Fruit fly (Drosophila melanogaster) whole organism, pupa: Measurements from ENCODE around the gene mew.

ENCODE experiments used
- CG10348 ChIP-seq: fragments of 200-800 bp; sonication (Bioruptor generic); IDR thresholded peaks from 2 replicates; pipeline ENCODE4 v1.3.6; 2022; ENCODE audit warnings: missing biosample characterization, missing genetic modification characterization
- CG12605 ChIP-seq: fragments of 200-800 bp; sonication (Bioruptor generic); IDR thresholded peaks from 2 replicates; pipeline ENCODE4 v1.3.6; 2022; ENCODE audit warnings: missing biosample characterization, missing genetic modification characterization
- CG13204 ChIP-seq: fragments of 200-800 bp; sonication (Bioruptor generic); optimal IDR thresholded peaks from 2 replicates; lab custom pipeline; 2018; ENCODE audit warnings: missing biosample characterization, mild to moderate bottlenecking, missing genetic modification characterization, moderate library complexity
- CG14655 ChIP-seq: fragments of 200-800 bp; sonication (Bioruptor generic); optimal IDR thresholded peaks from 3 replicates; lab custom pipeline; 2017; ENCODE audit warnings: mild to moderate bottlenecking, missing biosample characterization, missing genetic modification reagents, missing genetic modification characterization
- CG15710 ChIP-seq: fragments of 200-800 bp; sonication (Bioruptor generic); optimal IDR thresholded peaks from 2 replicates; lab custom pipeline; 2018; ENCODE audit warnings: missing biosample characterization, mild to moderate bottlenecking, missing genetic modification characterization, moderate library complexity
- CG17806 ChIP-seq: fragments of 200-800 bp; sonication (Bioruptor generic); optimal IDR thresholded peaks from 2 replicates; lab custom pipeline; 2018; ENCODE audit warnings: missing biosample characterization, mild to moderate bottlenecking, missing genetic modification characterization, moderate library complexity
- CG32121 ChIP-seq: fragments of 200-800 bp; sonication (Bioruptor generic); IDR thresholded peaks from 2 replicates; pipeline ENCODE4 v1.3.6; 2022; ENCODE audit warnings: missing biosample characterization, missing genetic modification characterization
- CG34367 ChIP-seq: fragments of 200-800 bp; sonication (Bioruptor generic); optimal IDR thresholded peaks from 2 replicates; lab custom pipeline; 2018; ENCODE audit warnings: missing biosample characterization, mild to moderate bottlenecking, missing genetic modification characterization
- CG4496 ChIP-seq: fragments of 200-800 bp; sonication (Bioruptor generic); IDR thresholded peaks from 3 replicates; pipeline ENCODE4 v1.3.6; 2022; ENCODE audit warnings: missing biosample characterization, missing genetic modification characterization
- CG8159 ChIP-seq: fragments of 200-800 bp; sonication (Bioruptor generic); optimal IDR thresholded peaks from 3 replicates; lab custom pipeline; 2018; ENCODE audit warnings: missing biosample characterization, mild to moderate bottlenecking, missing genetic modification characterization, moderate library complexity
- CG8301 ChIP-seq: fragments of 200-800 bp; sonication (Bioruptor generic); optimal IDR thresholded peaks from 2 replicates; lab custom pipeline; 2018; ENCODE audit warnings: missing biosample characterization, mild to moderate bottlenecking, missing genetic modification characterization
- CG9948 ChIP-seq: fragments of 200-800 bp; sonication (Bioruptor generic); optimal IDR thresholded peaks from 2 replicates; lab custom pipeline; 2018; ENCODE audit warnings: missing biosample characterization, mild to moderate bottlenecking, missing genetic modification characterization, moderate library complexity
- D1 ChIP-seq: fragments of 200-800 bp; sonication (Bioruptor generic); optimal IDR thresholded peaks from 2 replicates; lab custom pipeline; 2018; ENCODE audit warnings: missing biosample characterization, mild to moderate bottlenecking, missing genetic modification characterization, moderate library complexity
- EcR ChIP-seq: fragments of 200-800 bp; sonication (Bioruptor generic); optimal IDR thresholded peaks from 3 replicates; lab custom pipeline; 2019; ENCODE audit warnings: missing biosample characterization, missing genetic modification characterization, mild to moderate bottlenecking, moderate library complexity, missing genetic modification reagents
- Ets98B ChIP-seq: fragments of 200-800 bp; sonication (Bioruptor generic); IDR thresholded peaks from 2 replicates; pipeline ENCODE4 v1.3.6; 2022; ENCODE audit warnings: missing biosample characterization, missing genetic modification characterization
- Pif1A ChIP-seq: fragments of 200-800 bp; sonication (Bioruptor generic); optimal IDR thresholded peaks from 3 replicates; lab custom pipeline; 2016; ENCODE audit warnings: missing biosample characterization, missing genetic modification characterization
- Pif1B ChIP-seq: fragments of 200-800 bp; sonication (Bioruptor generic); optimal IDR thresholded peaks from 3 replicates; lab custom pipeline; 2016; ENCODE audit warnings: missing biosample characterization, missing genetic modification characterization
- Snoo ChIP-seq: fragments of 200-800 bp; sonication (Bioruptor generic); optimal IDR thresholded peaks from 3 replicates; lab custom pipeline; 2017; ENCODE audit warnings: missing biosample characterization, mild to moderate bottlenecking, missing genetic modification characterization, inconsistent platforms
- fd96Ca ChIP-seq: fragments of 200-800 bp; sonication (Bioruptor generic); IDR thresholded peaks from 3 replicates; pipeline ENCODE4 v1.3.6; 2022; ENCODE audit warnings: missing biosample characterization, missing genetic modification characterization
- gl ChIP-seq: fragments of 200-800 bp; sonication (Bioruptor generic); optimal IDR thresholded peaks from 2 replicates; lab custom pipeline; 2018; ENCODE audit warnings: missing biosample characterization, mild to moderate bottlenecking, missing genetic modification characterization
- rn ChIP-seq: fragments of 200-800 bp; sonication (Bioruptor generic); IDR thresholded peaks from 2 replicates; pipeline ENCODE4 v1.3.6; 2022; ENCODE audit warnings: missing biosample characterization, missing genetic modification characterization

mew gene

DNA sequence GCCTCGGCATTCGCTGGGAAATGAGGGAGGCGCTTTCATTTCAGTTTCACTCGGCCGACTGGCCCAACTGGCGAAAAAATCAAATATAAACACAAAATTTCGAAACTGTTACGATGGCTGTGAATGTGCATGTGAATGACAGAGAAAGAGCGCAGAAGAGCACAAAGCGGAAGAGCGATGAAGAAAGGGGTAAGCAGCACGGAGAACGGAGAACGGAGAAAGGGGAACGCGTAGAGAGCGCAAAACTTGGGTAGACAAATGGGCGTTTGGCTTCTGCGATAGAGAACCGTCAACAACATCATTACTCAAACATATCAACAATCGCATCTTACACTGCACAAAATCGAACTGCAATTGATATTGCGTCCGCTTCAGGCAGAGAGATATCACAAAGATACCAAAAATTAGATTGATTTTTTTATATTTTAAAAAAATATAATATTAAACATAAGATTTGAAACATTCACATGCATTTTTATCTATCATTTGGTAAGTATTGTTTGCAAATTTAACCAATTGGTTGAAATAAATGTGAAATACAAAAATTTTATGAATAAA, 14.5 kb upstream of the mew start:
- TF ChIP-seq CG34367 (no peak), CG4496 (no peak), fd96Ca (GFP tag; lab: Robert Waterston, UW) (no peak), Ets98B (GFP tag; lab: Robert Waterston, UW) (no peak; the same call in none of the 2 replicates), gl (tag; lab: Kevin White, UChicago) (no peak), CG32121 (0 out of 2 replicates have a peak, but pooled peaks have one; percentile 30), CG9948 (tag; lab: Kevin White, UChicago) (no peak), rn (no peak)

DNA sequence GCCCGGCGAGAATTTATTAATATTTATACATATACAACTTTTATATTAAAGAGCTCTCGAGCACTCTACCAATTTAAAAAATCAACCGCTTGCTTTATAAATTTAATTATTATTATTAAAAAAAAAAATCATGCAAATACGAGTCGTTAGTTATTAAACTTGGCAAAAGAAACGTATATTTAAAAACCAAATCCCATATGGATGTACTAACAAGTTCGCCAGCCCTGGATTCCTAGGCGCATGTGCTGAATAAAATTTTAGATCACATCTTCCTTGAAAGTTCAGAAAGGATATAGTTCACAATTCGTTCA, 422 bp upstream of the mew start, which contains the start of gene comt:
Gene comt (plus strand): TSS at position 265 of the 311 bp plus-strand sequence.
- TF ChIP-seq Pif1A (GFP tag; lab: Kevin White, UChicago) (no peak), CG4496 (peak; percentile 62; the same call in 2 of the 3 replicates), CG32121 (0 out of 2 replicates have a peak, but pooled peaks have one; percentile 27), CG34367 (peak; percentile 23), fd96Ca (GFP tag; lab: Robert Waterston, UW) (no peak), CG13204 (no peak), CG14655 (GFP tag; lab: Kevin White, UChicago) (no peak), CG12605 (GFP tag; lab: Robert Waterston, UW) (0 out of 2 replicates have a peak, but pooled peaks have one; percentile 55), gl (tag; lab: Kevin White, UChicago) (no peak), Pif1B (GFP tag; lab: Kevin White, UChicago) (peak; percentile 46), CG8301 (tag; lab: Kevin White, UChicago) (no peak), Ets98B (GFP tag; lab: Robert Waterston, UW) (peak; percentile 43), CG10348 (GFP tag; lab: Robert Waterston, UW) (no peak), CG9948 (tag; lab: Kevin White, UChicago) (peak; percentile 44), Snoo (tag; lab: Kevin White, UChicago) (peak; percentile 38), EcR (no peak), CG15710 (tag; lab: Kevin White, UChicago) (peak; percentile 57), CG8159 (tag; lab: Kevin White, UChicago) (no peak), CG17806 (tag; lab: Kevin White, UChicago) (peak; percentile 50), D1 (tag; lab: Kevin White, UChicago) (peak; percentile 42), rn (peak; percentile 30; the same call in 1 of the 2 replicates)

DNA sequence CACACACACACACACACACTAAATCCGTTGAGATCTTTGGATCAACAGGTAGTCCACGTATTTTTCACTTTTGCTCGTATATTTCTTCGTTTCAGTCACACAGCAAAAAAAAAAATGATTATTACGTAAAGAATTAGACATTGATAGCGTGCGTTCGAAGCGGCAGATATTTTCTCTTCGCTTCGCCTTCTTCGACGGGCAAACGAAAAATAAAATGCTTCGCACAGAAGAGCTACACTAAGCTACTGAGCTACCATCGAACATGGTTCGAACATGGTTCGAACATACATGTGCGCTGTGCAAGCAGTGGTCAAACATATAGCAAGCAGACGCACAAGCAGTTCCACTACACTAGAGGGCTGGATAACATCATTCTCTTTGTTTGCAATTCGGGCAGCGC, 1.3 kb downstream of the mew start:
- TF ChIP-seq gl (tag; lab: Kevin White, UChicago) (no peak), CG15710 (tag; lab: Kevin White, UChicago) (no peak), CG17806 (tag; lab: Kevin White, UChicago) (no peak), Pif1A (GFP tag; lab: Kevin White, UChicago) (no peak), rn (no peak), Snoo (tag; lab: Kevin White, UChicago) (no peak), D1 (tag; lab: Kevin White, UChicago) (no peak), CG13204 (no peak), CG10348 (GFP tag; lab: Robert Waterston, UW) (no peak), EcR (no peak), CG4496 (peak; percentile 59; the same call in 1 of the 3 replicates), Ets98B (GFP tag; lab: Robert Waterston, UW) (0 out of 2 replicates have a peak, but pooled peaks have one; percentile 25), CG8159 (tag; lab: Kevin White, UChicago) (no peak), fd96Ca (GFP tag; lab: Robert Waterston, UW) (no peak), CG8301 (tag; lab: Kevin White, UChicago) (no peak), CG12605 (GFP tag; lab: Robert Waterston, UW) (peak; percentile 53), CG34367 (no peak), CG9948 (tag; lab: Kevin White, UChicago) (no peak), CG14655 (GFP tag; lab: Kevin White, UChicago) (no peak), CG32121 (0 out of 2 replicates have a peak, but pooled peaks have one; percentile 10), Pif1B (GFP tag; lab: Kevin White, UChicago) (no peak)

DNA sequence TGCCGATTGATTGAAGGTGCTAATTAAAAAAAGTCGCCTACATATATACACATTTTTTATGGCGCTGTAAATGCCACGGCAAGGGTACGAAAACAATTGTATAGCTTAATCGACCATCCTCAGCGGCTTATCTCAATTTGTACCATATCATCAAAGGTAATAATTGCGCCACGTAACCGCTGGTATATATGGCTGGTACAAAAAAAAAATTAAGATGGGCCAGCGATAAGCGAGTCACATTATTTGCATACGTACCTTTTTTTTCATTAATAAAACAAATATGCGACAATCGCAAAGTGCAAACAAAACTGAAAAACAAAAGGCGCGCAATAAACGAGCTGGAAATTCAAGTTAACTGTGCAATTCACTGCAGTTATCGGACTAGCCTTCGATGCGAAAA, 3.8 kb downstream of the mew start:
- TF ChIP-seq CG17806 (tag; lab: Kevin White, UChicago) (no peak), CG4496 (0 out of 3 replicates have a peak, but pooled peaks have one; percentile 19), CG15710 (tag; lab: Kevin White, UChicago) (peak; percentile 24), CG8301 (tag; lab: Kevin White, UChicago) (no peak), Snoo (tag; lab: Kevin White, UChicago) (peak; percentile 24), rn (no peak), fd96Ca (GFP tag; lab: Robert Waterston, UW) (no peak), CG34367 (no peak), CG14655 (GFP tag; lab: Kevin White, UChicago) (no peak), CG13204 (no peak), EcR (no peak), CG8159 (tag; lab: Kevin White, UChicago) (peak; percentile 21), Ets98B (GFP tag; lab: Robert Waterston, UW) (no peak), CG32121 (peak; percentile 31; the same call in 1 of the 2 replicates), Pif1A (GFP tag; lab: Kevin White, UChicago) (peak; percentile 32), gl (tag; lab: Kevin White, UChicago) (peak; percentile 52), CG9948 (tag; lab: Kevin White, UChicago) (no peak), CG12605 (GFP tag; lab: Robert Waterston, UW) (no peak), D1 (tag; lab: Kevin White, UChicago) (no peak), CG10348 (GFP tag; lab: Robert Waterston, UW) (no peak), Pif1B (GFP tag; lab: Kevin White, UChicago) (peak; percentile 8)

DNA sequence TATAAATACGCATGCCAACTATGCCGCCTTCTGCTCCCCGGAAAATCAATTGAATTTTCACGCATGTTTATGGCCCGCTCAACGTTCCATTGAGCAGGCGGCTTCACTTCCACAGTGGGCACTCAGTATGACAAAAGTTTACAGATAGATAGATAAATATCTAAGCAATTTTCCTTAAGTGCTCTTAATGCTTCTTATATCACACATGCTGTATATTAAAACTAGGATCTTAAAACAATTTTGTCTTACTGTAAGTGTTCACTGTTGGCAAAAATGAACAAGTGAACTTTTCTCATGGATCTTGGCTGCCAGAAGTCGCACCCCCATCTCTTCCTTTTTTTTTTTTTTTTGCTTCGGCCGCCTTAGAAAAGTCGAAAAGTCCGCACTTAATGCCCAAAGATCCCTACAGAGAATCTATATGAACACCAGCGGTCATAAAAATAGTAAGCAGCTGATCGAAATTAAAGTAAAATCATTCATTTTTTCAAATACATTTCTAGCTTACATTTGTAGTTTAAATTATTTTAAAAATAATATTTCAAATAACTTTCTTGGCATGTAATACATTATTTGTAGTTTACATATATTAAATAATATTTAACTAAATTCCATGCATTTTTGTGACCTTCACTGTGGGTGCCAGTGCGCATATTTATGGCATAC, 5.1 kb downstream of the mew start:
- TF ChIP-seq CG14655 (GFP tag; lab: Kevin White, UChicago), result peak; percentile 50
- TF ChIP-seq CG12605 (GFP tag; lab: Robert Waterston, UW), result no peak
- no peak for TF ChIP-seq D1 (tag; lab: Kevin White, UChicago)
- TF ChIP-seq CG8301 (tag; lab: Kevin White, UChicago), result peak; percentile 23
- no peak for TF ChIP-seq EcR
- peak; percentile 30 for TF ChIP-seq Pif1A (GFP tag; lab: Kevin White, UChicago)
- TF ChIP-seq CG4496, result peak; percentile 22; the same call in 1 of the 3 replicates
- no peak for TF ChIP-seq CG15710 (tag; lab: Kevin White, UChicago)
- no peak for TF ChIP-seq CG17806 (tag; lab: Kevin White, UChicago)
- no peak for TF ChIP-seq Snoo (tag; lab: Kevin White, UChicago)
- no peak for TF ChIP-seq CG13204
- peak; percentile 48; the same call in 1 of the 3 replicates for TF ChIP-seq fd96Ca (GFP tag; lab: Robert Waterston, UW)
- TF ChIP-seq CG9948 (tag; lab: Kevin White, UChicago), result no peak
- TF ChIP-seq CG10348 (GFP tag; lab: Robert Waterston, UW), result no peak
- no peak for TF ChIP-seq rn
- TF ChIP-seq CG34367, result no peak
- 0 out of 2 replicates have a peak, but pooled peaks have one; percentile 20 for TF ChIP-seq CG32121
- TF ChIP-seq Ets98B (GFP tag; lab: Robert Waterston, UW), result peak; percentile 52; the same call in 1 of the 2 replicates
- no peak for TF ChIP-seq gl (tag; lab: Kevin White, UChicago)
- no peak for TF ChIP-seq Pif1B (GFP tag; lab: Kevin White, UChicago)
- no peak for TF ChIP-seq CG8159 (tag; lab: Kevin White, UChicago)
